Worm (Caenorhabditis elegans): ENCODE results near the gene T08D10.5.

Gene T08D10.5

DNA sequence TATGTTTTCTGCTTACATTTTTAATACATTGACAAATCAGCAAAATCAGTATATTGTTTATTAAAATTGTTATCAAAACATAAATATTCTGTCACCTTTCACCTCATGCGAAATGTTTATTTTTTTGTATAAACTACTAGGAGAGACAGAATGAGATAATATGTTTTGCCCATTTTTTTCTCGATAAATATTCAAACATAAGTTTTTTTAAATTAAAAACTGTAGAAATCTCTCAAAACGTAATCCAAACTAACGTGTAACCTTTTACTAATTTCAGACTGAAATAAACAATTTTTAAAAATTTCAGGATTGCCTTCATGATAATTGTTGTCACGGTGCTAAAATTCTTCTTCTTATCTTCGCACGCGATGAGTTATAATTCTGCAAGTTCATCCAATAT lies at the start of gene T08D10.5:
TSS of gene T08D10.5 (plus strand) at position 301 of the 400 bp plus-strand sequence.
- TF ChIP-seq efl-1 (GFP tag; optimal IDR thresholded peaks at IDR 0.05) (no peak), snpc-3.4 (tag; optimal IDR thresholded peaks at IDR 0.05) (no peak), Y56A3A.18 (GFP tag; IDR thresholded peaks at IDR 0.05) (no peak), dpff-1 (tag; optimal IDR thresholded peaks at IDR 0.05) (no peak), snpc-1.1 (tag; optimal IDR thresholded peaks at IDR 0.05; ENCODE audit: insufficient read depth) (no peak), ZK185.1 (tag; optimal IDR thresholded peaks at IDR 0.05; ENCODE audit: poor library complexity, severe bottlenecking) (no peak), lin-35 (GFP tag; optimal IDR thresholded peaks at IDR 0.05) (no peak), B0035.1 (tag; optimal IDR thresholded peaks at IDR 0.05) (no peak), ekl-4 (GFP tag; IDR thresholded peaks at IDR 0.05) (no peak), hmg-1.2 (GFP tag; IDR thresholded peaks at IDR 0.05) (no peak), dox-1 (GFP tag; IDR thresholded peaks at IDR 0.05) (no peak), hlh-12 (tag; optimal IDR thresholded peaks at IDR 0.05) (no peak), B0336.3 (GFP tag; IDR thresholded peaks at IDR 0.05) (no peak), rcor-1 (GFP tag; IDR thresholded peaks at IDR 0.05) (no peak), nfya-1 (tag; optimal IDR thresholded peaks at IDR 0.05; ENCODE audit: borderline replicate concordance, insufficient read depth) (no peak), ztf-3 (GFP tag; optimal IDR thresholded peaks at IDR 0.05) (no peak), nhr-80 (tag; optimal IDR thresholded peaks at IDR 0.05) (no peak), Y53F4B.3 (GFP tag; IDR thresholded peaks at IDR 0.05) (no peak), F23B12.7 (tag; optimal IDR thresholded peaks at IDR 0.05; ENCODE audit: insufficient read depth) (no peak), F55B11.4 (tag; optimal IDR thresholded peaks at IDR 0.05; ENCODE audit: borderline replicate concordance, insufficient read depth) (no peak)

DNA sequence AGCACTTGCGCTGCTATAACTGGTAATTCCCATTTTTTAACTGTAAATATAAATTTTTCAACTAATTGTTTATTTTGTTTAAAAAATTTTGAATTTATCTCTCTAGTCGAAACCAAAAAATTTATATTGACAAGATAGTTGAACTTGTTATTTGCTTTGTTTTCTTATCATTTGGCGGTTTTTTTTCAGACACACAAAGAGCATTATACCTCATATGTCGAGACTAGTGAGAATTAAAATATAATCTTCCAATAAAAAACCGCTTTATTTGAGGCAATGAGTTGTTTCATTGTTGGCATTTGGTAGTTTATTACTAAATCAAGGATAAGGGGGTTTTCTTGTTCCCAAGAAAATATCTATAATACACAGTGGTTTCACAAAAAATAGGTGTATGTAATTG lies 49.1 kb upstream of the T08D10.5 start:
- no peak for TF ChIP-seq nhr-179 (tag; optimal IDR thresholded peaks at IDR 0.05)

DNA sequence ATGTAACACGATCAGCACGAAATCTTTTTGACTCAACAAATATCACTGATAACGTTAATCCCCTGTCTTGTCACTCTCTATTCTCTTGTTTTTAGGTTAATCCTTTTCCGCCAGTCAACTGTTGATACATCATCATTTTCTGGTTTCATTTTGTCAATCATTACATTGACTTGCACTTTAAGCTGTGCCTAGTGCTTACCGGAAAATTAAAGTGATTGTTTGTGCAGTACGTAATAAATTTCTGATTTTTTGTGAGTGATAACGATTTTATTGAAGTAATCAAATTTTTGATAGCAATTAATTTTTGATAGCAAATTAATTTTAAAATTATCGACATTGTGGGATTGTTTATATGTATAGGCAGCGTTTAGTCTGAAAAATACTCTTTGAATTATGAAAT lies 48.2 kb upstream of the T08D10.5 start:
- TF ChIP-seq lir-1 (GFP tag; conservative IDR thresholded peaks at IDR 0.05) = no peak
- no peak for TF ChIP-seq nfya-2 (GFP tag; IDR thresholded peaks at IDR 0.05)
- TF ChIP-seq sea-2 (GFP tag; IDR thresholded peaks at IDR 0.05) = no peak
- peak; percentile 35 for TF ChIP-seq ets-4 (GFP tag; optimal IDR thresholded peaks at IDR 0.05)
- TF ChIP-seq snpc-4 (GFP tag; optimal IDR thresholded peaks at IDR 0.05) = no peak
- TF ChIP-seq snpc-4 (tag; optimal IDR thresholded peaks at IDR 0.05) = no peak
- no peak for TF ChIP-seq B0261.1 (tag; optimal IDR thresholded peaks at IDR 0.05)
- peak; percentile 66 for TF ChIP-seq nhr-80 (tag; optimal IDR thresholded peaks at IDR 0.05)
- no peak for TF ChIP-seq ZK185.1 (tag; optimal IDR thresholded peaks at IDR 0.05; ENCODE audit: poor library complexity, severe bottlenecking)
- no peak for TF ChIP-seq K12H6.12 (tag; optimal IDR thresholded peaks at IDR 0.05)
- TF ChIP-seq rec-8 (tag; optimal IDR thresholded peaks at IDR 0.05) = no peak
- no peak for TF ChIP-seq hmg-20 (GFP tag; IDR thresholded peaks at IDR 0.05)
- no peak for TF ChIP-seq fkh-3 (tag; optimal IDR thresholded peaks at IDR 0.05)
- no peak for TF ChIP-seq zfh-2 (GFP tag; conservative IDR thresholded peaks at IDR 0.05)
- no peak for TF ChIP-seq efl-1 (GFP tag; optimal IDR thresholded peaks at IDR 0.05)
- TF ChIP-seq F52B5.7 (tag; optimal IDR thresholded peaks at IDR 0.05) = no peak
- no peak for TF ChIP-seq mcd-1 (GFP tag; IDR thresholded peaks at IDR 0.05)
- no peak for TF ChIP-seq unc-130 (GFP tag; optimal IDR thresholded peaks at IDR 0.05)
